Worm (Caenorhabditis elegans): ENCODE results near the gene psmd-9.

psmd-9 gene

ce11 chrII:6943299-6944051, 41.6 kb downstream of the psmd-9 start:
- 0 out of 2 replicates have a peak, but pooled peaks have one; percentile 12 for TF ChIP-seq tab-1 (GFP tag; IDR thresholded peaks at IDR 0.05)
- peak; percentile 46; the same call in 1 of the 2 replicates for TF ChIP-seq T22C8.4 (GFP tag; IDR thresholded peaks at IDR 0.05)
- TF ChIP-seq flt-1 (GFP tag; IDR thresholded peaks at IDR 0.05): no peak
- TF ChIP-seq cog-1 (tag; optimal IDR thresholded peaks at IDR 0.05): peak; percentile 64
- no peak for TF ChIP-seq klf-2 (GFP tag; conservative IDR thresholded peaks at IDR 0.05)
- 0 out of 2 replicates have a peak, but pooled peaks have one; percentile 21 for TF ChIP-seq ztf-23 (GFP tag; IDR thresholded peaks at IDR 0.05)
- TF ChIP-seq ztf-29 (GFP tag; IDR thresholded peaks at IDR 0.05): 0 out of 2 replicates have a peak, but pooled peaks have one; percentile 54
- no peak for TF ChIP-seq med-1 (GFP tag; optimal IDR thresholded peaks at IDR 0.05; ENCODE audit: insufficient read depth)

ce11 chrII:6951250-6951806, 49.4 kb downstream of the psmd-9 start, which contains the start of the genes malt-1 and ceh-38:
Gene malt-1 (minus strand): TSS chrII:6951300.
Gene ceh-38 (plus strand): TSS chrII:6951526.
- no peak for TF ChIP-seq med-1 (GFP tag; optimal IDR thresholded peaks at IDR 0.05; ENCODE audit: insufficient read depth)
- TF ChIP-seq flt-1 (GFP tag; IDR thresholded peaks at IDR 0.05): peak; percentile 70; the same call in 1 of the 2 replicates
- TF ChIP-seq T22C8.4 (GFP tag; IDR thresholded peaks at IDR 0.05): peak; percentile 100
- TF ChIP-seq ztf-23 (GFP tag; IDR thresholded peaks at IDR 0.05): no peak
- TF ChIP-seq cog-1 (tag; optimal IDR thresholded peaks at IDR 0.05): peak; percentile 91
